Worm (Caenorhabditis elegans): ENCODE results near the gene F09E10.1.

DNA sequence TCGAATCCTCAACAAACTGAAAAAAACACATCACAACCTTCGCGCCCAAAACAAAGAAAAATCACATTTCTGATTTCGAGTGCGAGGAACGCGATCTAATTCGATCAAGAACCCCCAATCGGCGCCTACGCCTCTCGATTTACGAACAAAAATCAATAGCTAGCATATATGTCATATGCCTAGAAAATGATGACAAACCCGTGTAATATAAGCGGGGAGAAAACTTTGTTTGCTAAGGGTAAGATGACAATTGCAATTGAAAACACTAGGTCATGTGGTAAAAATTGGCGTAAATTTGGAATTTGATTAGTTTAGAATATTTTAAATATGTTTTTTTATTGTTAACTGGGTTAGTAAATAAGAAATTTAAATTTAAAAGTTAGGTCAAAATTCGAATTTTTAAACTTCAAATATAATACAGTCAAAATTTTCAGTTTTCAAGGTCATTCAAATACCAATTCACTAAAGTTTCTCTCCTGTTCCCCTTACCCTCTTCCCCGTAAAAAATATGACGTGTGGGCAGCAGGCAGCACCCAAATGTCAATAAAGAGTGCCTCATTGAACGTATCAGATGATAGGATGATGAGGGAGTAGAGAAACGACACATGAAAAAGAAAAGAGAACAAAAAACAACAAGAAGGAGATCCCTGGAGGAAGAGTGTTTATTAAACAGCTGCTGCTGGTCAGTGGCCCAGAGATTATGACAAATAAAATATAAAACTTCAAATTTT is 46.1 kb upstream of the F09E10.1 start:
- TF ChIP-seq nhr-28 (tag; optimal IDR thresholded peaks at IDR 0.05) (no peak), ztf-11 (tag; optimal IDR thresholded peaks at IDR 0.05) (no peak), elt-3 (tag; optimal IDR thresholded peaks at IDR 0.05) (no peak), ces-1 (GFP tag; optimal IDR thresholded peaks at IDR 0.05) (no peak), hlh-1 (tag; optimal IDR thresholded peaks at IDR 0.05) (peak; percentile 67), lin-13 (tag; optimal IDR thresholded peaks at IDR 0.05) (no peak), unc-62 (GFP tag; optimal IDR thresholded peaks at IDR 0.05) (peak; percentile 54), sptf-1 (tag; optimal IDR thresholded peaks at IDR 0.05) (no peak), sem-2 (GFP tag; optimal IDR thresholded peaks at IDR 0.05) (no peak), mep-1 (tag; optimal IDR thresholded peaks at IDR 0.05) (no peak), lin-32 (GFP tag; optimal IDR thresholded peaks at IDR 0.05) (no peak), nhr-12 (tag; optimal IDR thresholded peaks at IDR 0.05) (no peak)
